Worm (Caenorhabditis elegans): ENCODE data around the gene fbxa-4.

DNA sequence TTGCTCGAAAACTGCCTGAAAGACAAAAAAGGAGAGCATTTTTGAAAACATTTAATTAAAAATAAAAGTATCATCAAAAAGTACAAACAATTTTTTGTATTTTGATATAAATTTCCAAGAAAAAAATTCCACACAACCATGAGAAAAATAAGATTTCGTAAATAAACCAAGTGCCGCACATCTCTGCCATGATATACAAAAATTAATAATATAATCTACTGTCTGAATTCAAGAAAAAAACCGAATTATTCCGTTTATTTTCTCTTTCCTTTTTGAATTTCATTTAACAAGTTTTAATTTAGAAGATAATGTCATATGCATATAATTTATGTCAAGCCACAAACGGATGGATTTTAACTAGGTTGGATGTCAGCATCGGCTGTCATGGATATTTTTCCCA lies 6.6 kb upstream of the fbxa-4 start, which contains the start of gene F42G2.2:
- TF ChIP-seq ztf-23 (GFP tag; IDR thresholded peaks at IDR 0.05), result no peak
- TF ChIP-seq ref-1 (GFP tag; conservative IDR thresholded peaks at IDR 0.05), result no peak
- TF ChIP-seq tab-1 (GFP tag; IDR thresholded peaks at IDR 0.05), result no peak
- TF ChIP-seq cog-1 (tag; optimal IDR thresholded peaks at IDR 0.05), result no peak
- no peak for TF ChIP-seq flt-1 (GFP tag; IDR thresholded peaks at IDR 0.05)
- TF ChIP-seq ztf-29 (GFP tag; IDR thresholded peaks at IDR 0.05), result no peak
- no peak for TF ChIP-seq klf-2 (GFP tag; conservative IDR thresholded peaks at IDR 0.05)
- TF ChIP-seq T22C8.4 (GFP tag; IDR thresholded peaks at IDR 0.05), result no peak
- TF ChIP-seq med-1 (GFP tag; optimal IDR thresholded peaks at IDR 0.05; ENCODE audit: insufficient read depth), result no peak
